Worm (Caenorhabditis elegans): ENCODE data around the gene rpb-4.

Gene rpb-4

DNA sequence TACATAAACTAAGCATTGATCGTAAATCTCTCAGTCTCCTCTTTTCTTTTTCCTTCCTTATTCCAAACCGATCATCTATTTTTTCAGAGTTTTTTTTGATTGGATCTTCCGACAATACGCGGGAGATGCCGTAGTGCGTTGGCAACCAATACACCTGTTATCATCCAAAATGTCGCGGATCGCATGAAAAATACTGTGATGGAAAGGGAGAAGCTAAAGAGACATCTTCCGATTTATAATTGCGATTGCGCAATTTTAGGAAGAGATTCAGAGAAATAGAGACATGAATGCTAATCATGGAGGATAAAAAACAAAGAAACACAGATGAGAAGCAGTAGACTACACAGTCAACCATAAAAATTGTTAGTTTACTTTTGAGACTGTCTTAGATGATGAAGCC is 32.1 kb downstream of the rpb-4 start:
- no peak for TF ChIP-seq ceh-100 (GFP tag; IDR thresholded peaks at IDR 0.05)
- TF ChIP-seq nhr-120 (GFP tag; IDR thresholded peaks at IDR 0.05), result no peak
- no peak for TF ChIP-seq ceh-91 (GFP tag; IDR thresholded peaks at IDR 0.05)
- no peak for TF ChIP-seq him-1 (tag; optimal IDR thresholded peaks at IDR 0.05)
- TF ChIP-seq F55B11.4 (tag; optimal IDR thresholded peaks at IDR 0.05; ENCODE audit: borderline replicate concordance, insufficient read depth), result no peak
- TF ChIP-seq ama-1 (optimal IDR thresholded peaks at IDR 0.05), result no peak
- no peak for TF ChIP-seq ama-1 (GFP tag; optimal IDR thresholded peaks at IDR 0.05)
- no peak for TF ChIP-seq Y67H2A.10 (GFP tag; conservative IDR thresholded peaks at IDR 0.05)
- no peak for TF ChIP-seq Y53F4B.3 (GFP tag; IDR thresholded peaks at IDR 0.05)
- TF ChIP-seq F39B2.1 (GFP tag; IDR thresholded peaks at IDR 0.05), result no peak
- no peak for TF ChIP-seq lsl-1 (GFP tag; optimal IDR thresholded peaks at IDR 0.05)

DNA sequence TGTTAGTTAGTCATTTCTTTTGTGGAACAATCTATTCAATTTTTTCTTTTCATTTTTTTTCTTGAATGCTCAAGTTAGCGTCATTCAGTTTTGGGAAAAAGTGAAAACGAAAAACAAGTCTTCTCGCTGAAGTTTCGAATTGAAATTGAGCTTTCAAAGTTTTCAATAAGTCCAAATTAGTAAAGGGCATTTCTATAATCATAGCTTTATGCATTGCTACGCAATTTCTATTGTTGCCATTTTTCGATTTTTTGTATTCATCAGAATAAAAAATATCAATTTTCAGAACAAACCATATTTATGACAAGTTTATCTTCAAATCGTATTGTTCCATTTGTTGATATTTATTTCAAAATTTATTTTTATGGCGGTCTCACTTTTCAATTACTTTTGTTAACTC is 33.9 kb downstream of the rpb-4 start, which contains the start of gene srd-55:
Gene srd-55, plus strand, starts transcription at position 301 of the 400 bp plus-strand sequence.
- TF ChIP-seq him-1 (tag; optimal IDR thresholded peaks at IDR 0.05) (no peak), egl-18 (GFP tag; IDR thresholded peaks at IDR 0.05) (no peak)

DNA sequence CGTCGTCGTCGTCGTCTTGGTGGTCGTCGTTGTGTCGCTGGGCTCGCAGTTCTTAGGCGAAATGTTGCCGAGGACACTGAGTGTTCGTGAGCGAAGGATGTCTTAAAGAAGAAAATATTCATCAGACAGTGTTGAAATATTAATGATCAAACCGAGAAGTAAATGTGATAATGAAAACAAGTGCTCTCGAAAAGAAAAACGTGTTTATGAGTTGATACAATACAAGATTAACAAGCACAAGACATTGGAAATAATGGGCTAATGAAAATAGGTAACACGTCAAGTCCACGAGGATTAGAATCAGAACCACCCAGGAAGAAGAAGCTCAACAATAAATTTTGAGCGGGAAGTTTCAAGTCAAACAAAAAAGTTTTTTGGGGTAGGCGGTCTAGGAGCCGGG is 37.6 kb downstream of the rpb-4 start, which contains the start of gene K02A2.5:
Gene K02A2.5, minus strand, starts transcription at position 101 of the 400 bp plus-strand sequence.
- no peak for TF ChIP-seq mxl-1 (tag; optimal IDR thresholded peaks at IDR 0.05)
- TF ChIP-seq sea-2 (GFP tag; IDR thresholded peaks at IDR 0.05), result no peak
- no peak for TF ChIP-seq zfh-2 (GFP tag; conservative IDR thresholded peaks at IDR 0.05)
- TF ChIP-seq ztf-6 (GFP tag; IDR thresholded peaks at IDR 0.05), result no peak
- TF ChIP-seq lin-54 (GFP tag; optimal IDR thresholded peaks at IDR 0.05), result no peak
- no peak for TF ChIP-seq madf-10 (tag; optimal IDR thresholded peaks at IDR 0.05)
- TF ChIP-seq madf-6 (GFP tag; IDR thresholded peaks at IDR 0.05), result no peak
- no peak for TF ChIP-seq fkh-3 (tag; optimal IDR thresholded peaks at IDR 0.05)
- TF ChIP-seq hrde-1 (tag; optimal IDR thresholded peaks at IDR 0.05; ENCODE audit: borderline replicate concordance), result no peak
- no peak for TF ChIP-seq ztf-22 (GFP tag; optimal IDR thresholded peaks at IDR 0.05)
- no peak for TF ChIP-seq hmg-1.2 (GFP tag; IDR thresholded peaks at IDR 0.05)
- no peak for TF ChIP-seq Y53G8AR.9 (GFP tag; conservative IDR thresholded peaks at IDR 0.05)
- TF ChIP-seq F22D6.2 (tag; optimal IDR thresholded peaks at IDR 0.05), result no peak
- no peak for TF ChIP-seq F49E8.2 (tag; optimal IDR thresholded peaks at IDR 0.05; ENCODE audit: insufficient read depth)
- TF ChIP-seq attf-5 (GFP tag; optimal IDR thresholded peaks at IDR 0.05), result no peak
- TF ChIP-seq B0035.1 (tag; optimal IDR thresholded peaks at IDR 0.05), result no peak

DNA sequence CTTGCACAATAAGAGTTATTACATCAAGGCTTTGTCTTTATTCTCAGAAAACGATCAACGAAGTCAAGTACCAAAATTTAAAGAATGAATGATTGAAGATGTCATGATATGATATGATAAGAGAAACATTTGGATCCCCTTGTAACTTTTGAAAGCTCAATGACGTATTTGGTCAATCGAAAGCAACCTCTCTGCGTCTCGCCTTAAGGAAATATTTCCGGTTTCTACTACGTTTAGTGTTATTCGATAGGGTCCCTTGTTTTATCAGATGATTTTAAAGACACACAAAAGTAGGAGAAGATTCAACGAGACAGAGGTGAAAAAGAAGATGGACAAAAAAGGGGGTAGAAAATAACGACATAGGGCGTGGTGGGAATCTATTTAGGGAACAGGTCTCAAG is 39.0 kb downstream of the rpb-4 start:
- no peak for TF ChIP-seq hmg-20 (GFP tag; IDR thresholded peaks at IDR 0.05)
- TF ChIP-seq xnd-1 (tag; optimal IDR thresholded peaks at IDR 0.05), result no peak
- TF ChIP-seq F10E7.11 (tag; optimal IDR thresholded peaks at IDR 0.05), result no peak
- TF ChIP-seq F33H1.4 (GFP tag; IDR thresholded peaks at IDR 0.05), result no peak

DNA sequence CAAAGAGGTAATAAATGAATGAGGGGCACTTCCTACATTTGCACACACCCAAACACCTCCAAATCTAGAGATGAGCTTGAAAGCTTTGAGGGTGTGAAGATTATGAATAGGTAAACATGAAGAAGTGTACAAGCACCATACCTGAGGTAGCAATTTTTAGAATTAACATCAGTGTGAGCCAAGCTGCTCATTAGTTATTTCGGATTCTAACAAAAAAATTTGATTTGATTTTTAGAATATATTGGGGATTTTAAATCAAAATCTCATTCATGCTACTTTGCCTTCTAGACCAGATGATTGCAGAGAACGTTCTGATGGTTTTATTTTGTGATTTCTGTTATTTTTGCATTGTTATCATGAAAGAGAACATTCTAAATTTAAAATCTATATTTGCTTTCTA is 39.5 kb downstream of the rpb-4 start:
- TF ChIP-seq somi-1 (GFP tag; optimal IDR thresholded peaks at IDR 0.05), result no peak
- no peak for TF ChIP-seq ceh-27 (GFP tag; optimal IDR thresholded peaks at IDR 0.05)
- TF ChIP-seq ZK185.1 (tag; optimal IDR thresholded peaks at IDR 0.05; ENCODE audit: poor library complexity, severe bottlenecking), result no peak
- TF ChIP-seq hmg-20 (GFP tag; IDR thresholded peaks at IDR 0.05), result no peak
- TF ChIP-seq lag-1 (GFP tag; IDR thresholded peaks at IDR 0.05), result no peak
- TF ChIP-seq unc-62 (GFP tag; optimal IDR thresholded peaks at IDR 0.05), result no peak
- TF ChIP-seq nfyb-1 (GFP tag; IDR thresholded peaks at IDR 0.05), result no peak
- TF ChIP-seq ceh-91 (GFP tag; IDR thresholded peaks at IDR 0.05), result no peak
- TF ChIP-seq C06A6.2 (GFP tag; conservative IDR thresholded peaks at IDR 0.05), result no peak
- no peak for TF ChIP-seq dpl-1 (GFP tag; optimal IDR thresholded peaks at IDR 0.05)
- no peak for TF ChIP-seq ztf-22 (GFP tag; optimal IDR thresholded peaks at IDR 0.05)
- TF ChIP-seq C17E4.6 (GFP tag; IDR thresholded peaks at IDR 0.05), result no peak
- no peak for TF ChIP-seq K12H6.12 (tag; optimal IDR thresholded peaks at IDR 0.05)
- no peak for TF ChIP-seq lin-26 (GFP tag; IDR thresholded peaks at IDR 0.05)
- no peak for TF ChIP-seq dox-1 (GFP tag; IDR thresholded peaks at IDR 0.05)

Measured in whole organism, young adult.